Fruit fly (Drosophila melanogaster): ENCODE results near the gene CG31937.
A peak's percentile ranks its signal among the peaks of the same experiment; 100 is the strongest.

CG31937 gene

dm6 chr2L:1710224-1710623, 19.5 kb upstream of the CG31937 start, which contains the start of the genes CG17660 and mRpL48 (continued):
- TF ChIP-seq CrebB (tag; optimal IDR thresholded peaks at IDR 0.05), result peak; percentile 28
- peak; percentile 47 for TF ChIP-seq ftz-f1 (GFP tag; optimal IDR thresholded peaks at IDR 0.05)
- no peak for TF ChIP-seq ttk (GFP tag; IDR thresholded peaks at IDR 0.05)
- no peak for TF ChIP-seq salm (tag; optimal IDR thresholded peaks at IDR 0.05)
- TF ChIP-seq NC2β (GFP tag; optimal IDR thresholded peaks at IDR 0.05), result peak; percentile 57
- TF ChIP-seq CG12391 (tag; optimal IDR thresholded peaks at IDR 0.05), result peak; percentile 11
- TF ChIP-seq Mad (GFP tag; optimal IDR thresholded peaks at IDR 0.05), result no peak
- TF ChIP-seq run (tag; optimal IDR thresholded peaks at IDR 0.05), result no peak
- TF ChIP-seq Dfd (GFP tag; optimal IDR thresholded peaks at IDR 0.05), result no peak
- no peak for TF ChIP-seq CG10431 (GFP tag; optimal IDR thresholded peaks at IDR 0.05)
- peak; percentile 51 for TF ChIP-seq Dp (GFP tag; optimal IDR thresholded peaks at IDR 0.05)
- no peak for TF ChIP-seq CG6689 (GFP tag; IDR thresholded peaks at IDR 0.05)
- TF ChIP-seq lbe (GFP tag; optimal IDR thresholded peaks at IDR 0.05), result no peak
- TF ChIP-seq CG18011 (GFP tag; optimal IDR thresholded peaks at IDR 0.05), result no peak
- TF ChIP-seq dan (GFP tag; IDR thresholded peaks at IDR 0.05), result no peak
- peak; percentile 39; the same call in 2 of the 3 replicates for TF ChIP-seq row (GFP tag; IDR thresholded peaks at IDR 0.05)
- TF ChIP-seq sob (GFP tag; IDR thresholded peaks at IDR 0.05), result peak; percentile 27; the same call in 1 of the 2 replicates
- no peak for TF ChIP-seq shn (GFP tag; optimal IDR thresholded peaks at IDR 0.05)
- no peak for TF ChIP-seq Gug (GFP tag; IDR thresholded peaks at IDR 0.05)
- no peak for TF ChIP-seq abd-A (tag; optimal IDR thresholded peaks at IDR 0.05)
- TF ChIP-seq fu2 (GFP tag; optimal IDR thresholded peaks at IDR 0.05), result no peak
- TF ChIP-seq crol (GFP tag; IDR thresholded peaks at IDR 0.05), result no peak
- peak; percentile 3 for TF ChIP-seq MTF-1 (GFP tag; optimal IDR thresholded peaks at IDR 0.05; ENCODE audit: borderline replicate concordance)
- TF ChIP-seq CG6654 (GFP tag; optimal IDR thresholded peaks at IDR 0.05), result no peak
- no peak for TF ChIP-seq Hr51 (GFP tag; optimal IDR thresholded peaks at IDR 0.05)
- TF ChIP-seq Hand (GFP tag; optimal IDR thresholded peaks at IDR 0.05), result no peak
- TF ChIP-seq CG11723 (GFP tag; optimal IDR thresholded peaks at IDR 0.05), result no peak
- TF ChIP-seq CG1647 (GFP tag; optimal IDR thresholded peaks at IDR 0.05), result no peak
- peak; percentile 28 for TF ChIP-seq Meics (GFP tag; optimal IDR thresholded peaks at IDR 0.05)
- TF ChIP-seq mld (GFP tag; IDR thresholded peaks at IDR 0.05; ENCODE audit: partially characterized antibody), result peak; percentile 72; the same call in 2 of the 3 replicates
- no peak for TF ChIP-seq CG9215 (GFP tag; IDR thresholded peaks at IDR 0.05)
- TF ChIP-seq CG7357 (GFP tag; IDR thresholded peaks at IDR 0.05), result no peak
- TF ChIP-seq sens-2 (GFP tag; IDR thresholded peaks at IDR 0.05), result no peak
- TF ChIP-seq fru (optimal IDR thresholded peaks at IDR 0.05), result no peak
- TF ChIP-seq Camta (GFP tag; optimal IDR thresholded peaks at IDR 0.05), result no peak
- peak; percentile 22 for TF ChIP-seq CG10209 (GFP tag; optimal IDR thresholded peaks at IDR 0.05)
- TF ChIP-seq CG3847 (GFP tag; IDR thresholded peaks at IDR 0.05), result peak; percentile 48; the same call in 1 of the 2 replicates
- TF ChIP-seq nau (GFP tag; optimal IDR thresholded peaks at IDR 0.05), result no peak
- peak; percentile 97 for TF ChIP-seq CG9797 (GFP tag; optimal IDR thresholded peaks at IDR 0.05)
- no peak for TF ChIP-seq CG10366 (GFP tag; IDR thresholded peaks at IDR 0.05)
- peak; percentile 62 for TF ChIP-seq gro (GFP tag; optimal IDR thresholded peaks at IDR 0.05)
- TF ChIP-seq CG2199 (GFP tag; IDR thresholded peaks at IDR 0.05), result 0 out of 3 replicates have a peak, but pooled peaks have one; percentile 34
- TF ChIP-seq CG8388 (GFP tag; optimal IDR thresholded peaks at IDR 0.05), result no peak
- TF ChIP-seq knrl (GFP tag; IDR thresholded peaks at IDR 0.05; ENCODE audit: partially characterized antibody), result peak; percentile 60; the same call in 2 of the 3 replicates
- no peak for TF ChIP-seq Dbx (GFP tag; IDR thresholded peaks at IDR 0.05)
- peak; percentile 64 for TF ChIP-seq BEAF-32 (GFP tag; optimal IDR thresholded peaks at IDR 0.05)
- TF ChIP-seq CG17328 (GFP tag; IDR thresholded peaks at IDR 0.05), result no peak
- no peak for TF ChIP-seq ap (GFP tag; IDR thresholded peaks at IDR 0.05)
- TF ChIP-seq Lim3 (GFP tag; IDR thresholded peaks at IDR 0.05), result no peak
- TF ChIP-seq dm (GFP tag; optimal IDR thresholded peaks at IDR 0.05), result peak; percentile 41
- TF ChIP-seq CG18764 (GFP tag; optimal IDR thresholded peaks at IDR 0.05), result no peak
- TF ChIP-seq ken (GFP tag; IDR thresholded peaks at IDR 0.05), result no peak

All from whole organism, embryonic.